Fruit fly (Drosophila melanogaster) whole organism, embryonic: ENCODE measurements around the gene Taf8.

Source experiments
- CG10147 ChIP-seq: fragments of 200-800 bp; sonication (Bioruptor generic); optimal IDR thresholded peaks from 2 replicates; lab custom pipeline; 2019; ENCODE audit warnings: missing biosample characterization, mild to moderate bottlenecking, missing genetic modification characterization, moderate library complexity
- CG12071 ChIP-seq: fragments of 200-800 bp; sonication (Bioruptor generic); optimal IDR thresholded peaks from 3 replicates; lab custom pipeline; 2018; ENCODE audit warnings: missing biosample characterization, mild to moderate bottlenecking, missing genetic modification characterization
- CG12659 ChIP-seq: fragments of 200-800 bp; sonication (Bioruptor generic); optimal IDR thresholded peaks from 3 replicates; lab custom pipeline; 2017; ENCODE audit warnings: mild to moderate bottlenecking, missing biosample characterization, missing genetic modification reagents, missing genetic modification characterization
- CG12769 ChIP-seq: fragments of 200-800 bp; sonication (Bioruptor generic); optimal IDR thresholded peaks from 2 replicates; lab custom pipeline; 2019; ENCODE audit warnings: missing biosample characterization, mild to moderate bottlenecking, missing genetic modification characterization, moderate library complexity
- CG15269 ChIP-seq: fragments of 200-800 bp; sonication (Bioruptor generic); optimal IDR thresholded peaks from 2 replicates; lab custom pipeline; 2018; ENCODE audit warnings: missing biosample characterization, mild to moderate bottlenecking, missing genetic modification characterization, moderate library complexity
- CG1603 ChIP-seq: fragments of 200-800 bp; sonication (Bioruptor generic); optimal IDR thresholded peaks from 2 replicates; lab custom pipeline; 2019; ENCODE audit warnings: missing biosample characterization, mild to moderate bottlenecking, missing genetic modification characterization, moderate library complexity
- CG17186 ChIP-seq: fragments of 200-800 bp; sonication (Bioruptor generic); optimal IDR thresholded peaks from 3 replicates; lab custom pipeline; 2017; ENCODE audit warnings: missing biosample characterization, missing genetic modification reagents, missing genetic modification characterization
- CG17912 ChIP-seq: fragments of 200-800 bp; sonication (Bioruptor generic); optimal IDR thresholded peaks from 2 replicates; lab custom pipeline; 2018; ENCODE audit warnings: missing biosample characterization, mild to moderate bottlenecking, missing genetic modification characterization
- CG32532 ChIP-seq: fragments of 200-800 bp; sonication (Bioruptor generic); IDR thresholded peaks from 2 replicates; pipeline ENCODE4 v1.3.6; 2022; ENCODE audit warnings: missing biosample characterization, missing genetic modification characterization
- CG4360 ChIP-seq: fragments of 200-800 bp; sonication (Bioruptor generic); IDR thresholded peaks from 2 replicates; pipeline ENCODE4 v1.3.6; 2022; ENCODE audit warnings: missing biosample characterization, missing genetic modification characterization
- CG6854 ChIP-seq: fragments of 200-800 bp; sonication (Bioruptor generic); optimal IDR thresholded peaks from 3 replicates; lab custom pipeline; 2017; ENCODE audit warnings: missing biosample characterization, mild to moderate bottlenecking, missing genetic modification characterization
- CG9876 ChIP-seq: fragments of 200-800 bp; sonication (Bioruptor generic); optimal IDR thresholded peaks from 2 replicates; lab custom pipeline; 2016; ENCODE audit warnings: missing biosample characterization, missing genetic modification characterization
- Chrac-16 ChIP-seq: fragments of 200-800 bp; sonication (Bioruptor generic); optimal IDR thresholded peaks from 3 replicates; lab custom pipeline; 2016; ENCODE audit warnings: missing biosample characterization, missing genetic modification characterization
- CoRest ChIP-seq: fragments of 200-800 bp; sonication (Bioruptor generic); optimal IDR thresholded peaks from 3 replicates; lab custom pipeline; 2018; ENCODE audit warnings: missing biosample characterization, mild to moderate bottlenecking, missing genetic modification characterization, moderate library complexity
- D19A ChIP-seq: fragments of 200-800 bp; optimal IDR thresholded peaks from 3 replicates; lab custom pipeline; 2019; ENCODE audit warnings: missing biosample characterization, mild to moderate bottlenecking, missing genetic modification characterization, moderate library complexity
- HHEX ChIP-seq: fragments of 200-800 bp; sonication (Bioruptor generic); optimal IDR thresholded peaks from 3 replicates; lab custom pipeline; 2017; ENCODE audit warnings: missing biosample characterization, mild to moderate bottlenecking, missing genetic modification characterization, missing genetic modification reagents
- Hmr ChIP-seq: fragments of 200-800 bp; sonication (Bioruptor generic); optimal IDR thresholded peaks from 3 replicates; lab custom pipeline; 2017; ENCODE audit warnings: mild to moderate bottlenecking, missing biosample characterization, missing genetic modification reagents, missing genetic modification characterization
- Med ChIP-seq: fragments of 200-800 bp; sonication (Bioruptor generic); peaks from one replicate; lab custom pipeline; 2016; ENCODE audit warnings: missing biosample characterization, missing genetic modification characterization, mild to moderate bottlenecking, inconsistent platforms, moderate library complexity
- PHDP ChIP-seq: fragments of 200-800 bp; sonication (Bioruptor generic); optimal IDR thresholded peaks from 3 replicates; lab custom pipeline; 2018; ENCODE audit warnings: missing biosample characterization, mild to moderate bottlenecking, missing genetic modification characterization, moderate library complexity
- Scr ChIP-seq: fragments of 200-800 bp; sonication (Bioruptor generic); IDR thresholded peaks from 2 replicates; pipeline ENCODE4 v1.3.6; 2022; ENCODE audit warnings: missing biosample characterization, missing genetic modification characterization; ENCODE audit not compliant: partially characterized antibody
- TFAM ChIP-seq: fragments of 200-800 bp; sonication (Bioruptor generic); optimal IDR thresholded peaks from 2 replicates; lab custom pipeline; 2017; ENCODE audit warnings: missing biosample characterization, missing genetic modification characterization, inconsistent platforms
- Xbp1 ChIP-seq: fragments of 200-800 bp; sonication (Bioruptor generic); optimal IDR thresholded peaks from 3 replicates; lab custom pipeline; 2016; ENCODE audit warnings: missing biosample characterization, mild to moderate bottlenecking, missing genetic modification characterization
- Xrp1 ChIP-seq: fragments of 200-800 bp; sonication (Bioruptor generic); IDR thresholded peaks from 2 replicates; pipeline ENCODE4 v1.3.6; 2022; ENCODE audit warnings: missing biosample characterization, missing genetic modification characterization
- ac ChIP-seq: fragments of 200-800 bp; sonication (Bioruptor generic); optimal IDR thresholded peaks from 3 replicates; lab custom pipeline; 2017; ENCODE audit warnings: missing biosample characterization, mild to moderate bottlenecking, missing genetic modification characterization
- ara ChIP-seq: fragments of 200-800 bp; sonication (Bioruptor generic); IDR thresholded peaks from 2 replicates; pipeline ENCODE4 v1.3.6; 2022; ENCODE audit warnings: missing biosample characterization, missing genetic modification characterization
- bbx ChIP-seq: fragments of 200-800 bp; sonication (Bioruptor generic); IDR thresholded peaks from 2 replicates; pipeline ENCODE4 v1.3.6; 2022; ENCODE audit warnings: missing biosample characterization, missing genetic modification characterization; ENCODE audit not compliant: partially characterized antibody
- bigmax ChIP-seq: fragments of 200-800 bp; sonication (Bioruptor generic); optimal IDR thresholded peaks from 2 replicates; lab custom pipeline; 2018; ENCODE audit warnings: missing biosample characterization, mild to moderate bottlenecking, missing genetic modification characterization
- cad ChIP-seq: fragments of >200 bp; optimal IDR thresholded peaks from 2 replicates; lab custom pipeline; 2017; ENCODE audit warnings: missing biosample characterization, missing genetic modification characterization
- chinmo ChIP-seq: fragments of 200-800 bp; sonication (Bioruptor generic); IDR thresholded peaks from 4 replicates; pipeline ENCODE4 v1.3.6; 2022; ENCODE audit warnings: missing biosample characterization, missing genetic modification characterization; ENCODE audit not compliant: partially characterized antibody
- eve ChIP-seq, 2 experiments: fragments of >200 bp; optimal IDR thresholded peaks; 2 replicates each; lab custom pipeline; 2017; ENCODE audit warnings: missing biosample characterization in 2 of 2, missing genetic modification characterization in 2 of 2
- exex ChIP-seq: fragments of 200-800 bp; sonication (Bioruptor generic); optimal IDR thresholded peaks from 4 replicates; lab custom pipeline; 2018; ENCODE audit warnings: missing biosample characterization, mild to moderate bottlenecking, missing genetic modification characterization, moderate library complexity
- hkb ChIP-seq, 2 experiments: fragments of 200-800 bp in 1 of 2; fragments of >200 bp in 1 of 2; sonication (Bioruptor generic) in 1 of 2; IDR thresholded peaks in 1 of 2; optimal IDR thresholded peaks in 1 of 2; 2 replicates each; pipeline versions ENCODE4 v1.3.6 to Lab custom; 2017 to 2022; ENCODE audit warnings: missing biosample characterization in 1 of 2, missing genetic modification characterization in 1 of 2
- nau ChIP-seq: fragments of 200-800 bp; sonication (Bioruptor generic); optimal IDR thresholded peaks from 3 replicates; lab custom pipeline; 2017; ENCODE audit warnings: missing biosample characterization, mild to moderate bottlenecking, missing genetic modification characterization, missing genetic modification reagents
- nerfin-1 ChIP-seq: fragments of 200-800 bp; sonication (Bioruptor generic); optimal IDR thresholded peaks from 3 replicates; lab custom pipeline; 2019; ENCODE audit warnings: missing biosample characterization, mild to moderate bottlenecking, missing genetic modification characterization, moderate library complexity
- org-1 ChIP-seq: fragments of 200-800 bp; sonication (Bioruptor generic); optimal IDR thresholded peaks from 2 replicates; lab custom pipeline; 2017; ENCODE audit warnings: missing biosample characterization, missing genetic modification characterization
- otp ChIP-seq: fragments of 200-800 bp; sonication (Bioruptor generic); IDR thresholded peaks from 3 replicates; pipeline ENCODE4, ENCODE4 v1.3.6; 2022; ENCODE audit warnings: missing biosample characterization, missing genetic modification characterization
- pfk ChIP-seq: fragments of 200-800 bp; sonication (Bioruptor generic); optimal IDR thresholded peaks from 2 replicates; lab custom pipeline; 2018; ENCODE audit warnings: missing biosample characterization, mild to moderate bottlenecking, missing genetic modification characterization, moderate library complexity
- phol ChIP-seq: fragments of 200-800 bp; sonication (Bioruptor generic); optimal IDR thresholded peaks from 3 replicates; lab custom pipeline; 2018; ENCODE audit warnings: missing biosample characterization, mild to moderate bottlenecking, missing genetic modification characterization, moderate library complexity
- pita ChIP-seq: fragments of 200-800 bp; sonication (Bioruptor generic); optimal IDR thresholded peaks from 2 replicates; lab custom pipeline; 2017; ENCODE audit warnings: missing biosample characterization, mild to moderate bottlenecking, missing genetic modification characterization
- rib ChIP-seq: fragments of 200-800 bp; sonication (Bioruptor generic); IDR thresholded peaks from 2 replicates; pipeline ENCODE4 v1.3.6; 2022; ENCODE audit warnings: missing biosample characterization, missing genetic modification characterization
- ro ChIP-seq: fragments of 200-800 bp; sonication (Bioruptor generic); IDR thresholded peaks from 2 replicates; pipeline ENCODE4 v1.3.6; 2022; ENCODE audit warnings: missing biosample characterization, missing genetic modification characterization
- sd ChIP-seq: fragments of 200-800 bp; sonication (Bioruptor generic); optimal IDR thresholded peaks from 3 replicates; lab custom pipeline; 2018; ENCODE audit warnings: missing biosample characterization, mild to moderate bottlenecking, missing genetic modification characterization, moderate library complexity
- shn ChIP-seq: fragments of 200-800 bp; sonication (Bioruptor generic); optimal IDR thresholded peaks from 3 replicates; lab custom pipeline; 2016; ENCODE audit warnings: missing biosample characterization, missing genetic modification characterization
- so ChIP-seq: fragments of 200-800 bp; sonication (Bioruptor generic); IDR thresholded peaks from 3 replicates; pipeline ENCODE4 v1.3.6; 2022; ENCODE audit warnings: missing biosample characterization, missing genetic modification characterization
- ttk ChIP-seq: fragments of 200-800 bp; sonication (Bioruptor generic); IDR thresholded peaks from 2 replicates; pipeline ENCODE4 v2.1.2; 2022; ENCODE audit warnings: missing biosample characterization, missing genetic modification characterization
- yki ChIP-seq: fragments of >200 bp; optimal IDR thresholded peaks from 3 replicates; lab custom pipeline; 2018

The Taf8 gene

dm6 chrX:18082674-18083073, 19.1 kb upstream of the Taf8 start (continued):
- TF ChIP-seq hkb (optimal IDR thresholded peaks at IDR 0.05; lab: Kevin White, UChicago) (no peak), hkb (GFP tag; IDR thresholded peaks at IDR 0.05; lab: Robert Waterston, UW) (0 out of 2 replicates have a peak, but pooled peaks have one; percentile 40), CG4360 (GFP tag; lab: Robert Waterston, UW) (no peak), CG17912 (GFP tag; lab: Kevin White, UChicago) (peak; percentile 45), ttk (GFP tag; lab: Robert Waterston, UW) (no peak), CG9876 (GFP tag; lab: Kevin White, UChicago) (no peak), TFAM (GFP tag; lab: Kevin White, UChicago) (no peak), CG10147 (no peak)
- TF ChIP-seq, all 482 proteins: peak for 53

dm6 chrX:18083528-18084365, 18.0 kb upstream of the Taf8 start:
- TF ChIP-seq CG6854 (no peak), rib (GFP tag; lab: Robert Waterston, UW) (no peak), Xbp1 (no peak), chinmo (GFP tag; lab: Robert Waterston, UW) (0 out of 4 replicates have a peak, but pooled peaks have one; percentile 63), HHEX (peak; percentile 16), ara (peak; percentile 35; the same call in 1 of the 2 replicates), CoRest (tag; lab: Kevin White, UChicago) (no peak), so (GFP tag; lab: Robert Waterston, UW) (no peak), pita (GFP tag; lab: Kevin White, UChicago) (no peak), pfk (GFP tag; lab: Kevin White, UChicago) (peak; percentile 75), CG12071 (GFP tag; lab: Kevin White, UChicago) (peak; percentile 25), otp (GFP tag; lab: Robert Waterston, UW) (peak; percentile 59; the same call in 2 of the 3 replicates), Xrp1 (0 out of 2 replicates have a peak, but pooled peaks have one; percentile 19), cad (GFP tag; lab: Kevin White, UChicago) (no peak), CG15269 (peak; percentile 44), Hmr (peak; percentile 42), D19A (tag; lab: Kevin White, UChicago) (peak; percentile 51), PHDP (tag; lab: Kevin White, UChicago) (peak; percentile 29), nerfin-1 (tag; lab: Kevin White, UChicago) (no peak), ac (GFP tag; lab: Kevin White, UChicago) (peak; percentile 2), sd (no peak), bbx (GFP tag; lab: Robert Waterston, UW) (no peak), ro (GFP tag; lab: Robert Waterston, UW) (no peak), exex (tag; lab: Kevin White, UChicago) (peak; percentile 58), CG9876 (GFP tag; lab: Kevin White, UChicago) (no peak), nau (GFP tag; lab: Kevin White, UChicago) (no peak), CG12659 (no peak), shn (GFP tag; lab: Kevin White, UChicago) (no peak), phol (tag; lab: Kevin White, UChicago) (no peak), yki (lab: Kevin White, UChicago) (no peak), CG1603 (peak; percentile 21), CG12769 (tag; lab: Kevin White, UChicago) (peak; percentile 25), Scr (GFP tag; lab: Robert Waterston, UW) (no peak), eve (GFP tag; optimal IDR thresholded peaks at IDR 0.05; lab: Kevin White, UChicago) (no peak), CG32532 (no peak), org-1 (GFP tag; lab: Kevin White, UChicago) (no peak), Chrac-16 (GFP tag; lab: Kevin White, UChicago) (no peak), CG17186 (GFP tag; lab: Kevin White, UChicago) (no peak), Med (GFP tag; lab: Kevin White, UChicago) (peak; percentile 54), bigmax (no peak)
